Fruit fly (Drosophila melanogaster) whole organism, embryonic: ENCODE data around the gene CG33654.

ENCODE experiments used
- Asciz ChIP-seq: fragments of 200-800 bp; sonication (Bioruptor generic); optimal IDR thresholded peaks from 2 replicates; lab custom pipeline; 2017; ENCODE audit warnings: missing biosample characterization, mild to moderate bottlenecking, missing genetic modification characterization, missing genetic modification reagents
- B-H2 ChIP-seq: fragments of 200-800 bp; sonication (Bioruptor generic); optimal IDR thresholded peaks from 2 replicates; lab custom pipeline; 2018; ENCODE audit warnings: missing biosample characterization, mild to moderate bottlenecking, missing genetic modification characterization
- CG11560 ChIP-seq: fragments of 200-800 bp; sonication (Bioruptor generic); IDR thresholded peaks from 3 replicates; pipeline ENCODE4 v1.3.6; 2022; ENCODE audit warnings: missing biosample characterization, missing genetic modification characterization
- CG13894 ChIP-seq: fragments of 200-800 bp; sonication (Bioruptor generic); optimal IDR thresholded peaks from 3 replicates; lab custom pipeline; 2018; ENCODE audit warnings: missing biosample characterization, mild to moderate bottlenecking, missing genetic modification characterization, moderate library complexity
- CG15073 ChIP-seq: fragments of 200-800 bp; sonication (Bioruptor generic); optimal IDR thresholded peaks from 2 replicates; lab custom pipeline; 2016; ENCODE audit warnings: missing biosample characterization, missing genetic modification characterization
- CG15479 ChIP-seq: fragments of 200-800 bp; sonication (Bioruptor generic); optimal IDR thresholded peaks from 3 replicates; lab custom pipeline; 2019; ENCODE audit warnings: missing biosample characterization, mild to moderate bottlenecking, missing genetic modification characterization, moderate library complexity
- CG2199 ChIP-seq: fragments of 200-800 bp; sonication (Bioruptor generic); IDR thresholded peaks from 3 replicates; pipeline ENCODE4 v1.3.6; 2022; ENCODE audit warnings: missing biosample characterization, missing genetic modification characterization
- CG8359 ChIP-seq: fragments of 200-800 bp; sonication (Bioruptor generic); optimal IDR thresholded peaks from 2 replicates; lab custom pipeline; 2017; ENCODE audit warnings: missing biosample characterization, mild to moderate bottlenecking, missing genetic modification characterization, borderline replicate concordance
- CG9817 ChIP-seq: fragments of 200-800 bp; sonication (Bioruptor generic); optimal IDR thresholded peaks from 2 replicates; lab custom pipeline; 2018; ENCODE audit warnings: missing biosample characterization, mild to moderate bottlenecking, missing genetic modification characterization, moderate library complexity
- CkIIα-i1 ChIP-seq: fragments of 200-800 bp; sonication (Bioruptor generic); IDR thresholded peaks from 2 replicates; pipeline ENCODE4 v1.3.6; 2022; ENCODE audit warnings: missing biosample characterization, missing genetic modification characterization
- Deaf1 ChIP-seq: fragments of 200-800 bp; optimal IDR thresholded peaks from 3 replicates; lab custom pipeline; 2019; ENCODE audit warnings: missing biosample characterization, mild to moderate bottlenecking, missing genetic modification characterization, moderate library complexity
- Dfd ChIP-seq, 2 experiments: fragments of >200 bp; optimal IDR thresholded peaks; 2 replicates each; lab custom pipeline; 2017; ENCODE audit warnings: missing biosample characterization in 2 of 2, missing genetic modification characterization in 2 of 2
- Dll ChIP-seq: fragments of 200-800 bp; sonication (Bioruptor generic); IDR thresholded peaks from 4 replicates; pipeline ENCODE4 v1.3.6; 2022; ENCODE audit warnings: missing biosample characterization, missing genetic modification characterization; ENCODE audit not compliant: partially characterized antibody
- Drgx ChIP-seq: fragments of 200-800 bp; sonication (Bioruptor generic); IDR thresholded peaks from 2 replicates; pipeline ENCODE4 v1.3.6; 2022; ENCODE audit warnings: missing biosample characterization, missing genetic modification characterization
- Fer3 ChIP-seq: fragments of 200-800 bp; sonication (Bioruptor generic); optimal IDR thresholded peaks from 2 replicates; lab custom pipeline; 2018; ENCODE audit warnings: missing biosample characterization, mild to moderate bottlenecking, missing genetic modification characterization, moderate library complexity
- H15 ChIP-seq: fragments of 200-800 bp; sonication (Bioruptor generic); IDR thresholded peaks from 3 replicates; pipeline ENCODE4 v1.3.6; 2022; ENCODE audit warnings: missing biosample characterization, missing genetic modification characterization
- HLH4C ChIP-seq: fragments of 200-800 bp; sonication (Bioruptor generic); IDR thresholded peaks from 3 replicates; pipeline ENCODE4 v1.3.6; 2022; ENCODE audit warnings: missing biosample characterization, missing genetic modification characterization; ENCODE audit not compliant: partially characterized antibody
- HmgZ ChIP-seq: fragments of 200-800 bp; sonication (Bioruptor generic); optimal IDR thresholded peaks from 2 replicates; lab custom pipeline; 2018; ENCODE audit warnings: missing biosample characterization, mild to moderate bottlenecking, missing genetic modification characterization
- Hmx ChIP-seq: fragments of 200-800 bp; sonication (Bioruptor generic); optimal IDR thresholded peaks from 2 replicates; lab custom pipeline; 2016; ENCODE audit warnings: missing biosample characterization, missing genetic modification characterization
- Nf-YA ChIP-seq: fragments of 200-800 bp; sonication (Bioruptor generic); IDR thresholded peaks from 2 replicates; pipeline ENCODE4 v1.3.6; 2022; ENCODE audit warnings: missing biosample characterization, missing genetic modification characterization
- Nf-YC ChIP-seq: fragments of 200-800 bp; optimal IDR thresholded peaks from 3 replicates; lab custom pipeline; 2019; ENCODE audit warnings: missing biosample characterization, mild to moderate bottlenecking, missing genetic modification characterization, moderate library complexity
- Oaz ChIP-seq: fragments of 200-800 bp; sonication (Bioruptor generic); IDR thresholded peaks from 2 replicates; pipeline ENCODE4 v1.3.6; 2022; ENCODE audit warnings: missing biosample characterization, missing genetic modification characterization
- Vsx1 ChIP-seq: fragments of 200-800 bp; sonication (Bioruptor generic); optimal IDR thresholded peaks from 2 replicates; lab custom pipeline; 2017; ENCODE audit warnings: missing biosample characterization, mild to moderate bottlenecking, missing genetic modification characterization, missing genetic modification reagents
- cas ChIP-seq: fragments of 200-800 bp; sonication (Bioruptor generic); IDR thresholded peaks from 2 replicates; pipeline ENCODE4 v1.3.6; 2022; ENCODE audit warnings: missing biosample characterization, missing genetic modification characterization
- chinmo ChIP-seq: fragments of 200-800 bp; sonication (Bioruptor generic); IDR thresholded peaks from 4 replicates; pipeline ENCODE4 v1.3.6; 2022; ENCODE audit warnings: missing biosample characterization, missing genetic modification characterization; ENCODE audit not compliant: partially characterized antibody
- ci ChIP-seq: fragments of 200-800 bp; sonication (Bioruptor generic); IDR thresholded peaks from 3 replicates; pipeline ENCODE4 v1.3.6; 2022; ENCODE audit warnings: missing biosample characterization, missing genetic modification characterization
- croc ChIP-seq: fragments of 200-800 bp; sonication (Bioruptor generic); conservative IDR thresholded peaks from 3 replicates; pipeline ENCODE4 v1.3.6; 2022; ENCODE audit warnings: missing biosample characterization, missing genetic modification characterization
- crol ChIP-seq: fragments of 200-800 bp; sonication (Bioruptor generic); IDR thresholded peaks from 2 replicates; pipeline ENCODE4 v1.3.6; 2022; ENCODE audit warnings: missing biosample characterization, missing genetic modification characterization
- fu2 ChIP-seq: fragments of 200-800 bp; sonication (Bioruptor generic); optimal IDR thresholded peaks from 2 replicates; lab custom pipeline; 2016; ENCODE audit warnings: missing biosample characterization, missing genetic modification characterization
- gcm2 ChIP-seq: fragments of 200-800 bp; sonication (Bioruptor generic); optimal IDR thresholded peaks from 2 replicates; lab custom pipeline; 2016; ENCODE audit warnings: missing biosample characterization, missing genetic modification characterization
- hbn ChIP-seq: fragments of 200-800 bp; sonication (Bioruptor generic); IDR thresholded peaks from 2 replicates; pipeline ENCODE4 v1.3.6; 2022; ENCODE audit warnings: missing biosample characterization, missing genetic modification characterization; ENCODE audit not compliant: partially characterized antibody
- nau ChIP-seq: fragments of 200-800 bp; sonication (Bioruptor generic); optimal IDR thresholded peaks from 3 replicates; lab custom pipeline; 2017; ENCODE audit warnings: missing biosample characterization, mild to moderate bottlenecking, missing genetic modification characterization, missing genetic modification reagents
- nerfin-2 ChIP-seq: fragments of 200-800 bp; sonication (Bioruptor generic); IDR thresholded peaks from 2 replicates; pipeline ENCODE4 v1.3.6; 2022; ENCODE audit warnings: missing biosample characterization, missing genetic modification characterization; ENCODE audit not compliant: partially characterized antibody
- pros ChIP-seq: fragments of 200-800 bp; sonication (Bioruptor generic); optimal IDR thresholded peaks from 3 replicates; lab custom pipeline; 2019; ENCODE audit warnings: missing biosample characterization, mild to moderate bottlenecking, missing genetic modification characterization, moderate library complexity
- ranshi ChIP-seq: fragments of 200-800 bp; sonication (Bioruptor generic); IDR thresholded peaks from 2 replicates; pipeline ENCODE4 v1.3.6; 2022; ENCODE audit warnings: missing biosample characterization, missing genetic modification characterization
- ro ChIP-seq: fragments of 200-800 bp; sonication (Bioruptor generic); IDR thresholded peaks from 2 replicates; pipeline ENCODE4 v1.3.6; 2022; ENCODE audit warnings: missing biosample characterization, missing genetic modification characterization
- sd ChIP-seq: fragments of 200-800 bp; sonication (Bioruptor generic); optimal IDR thresholded peaks from 3 replicates; lab custom pipeline; 2018; ENCODE audit warnings: missing biosample characterization, mild to moderate bottlenecking, missing genetic modification characterization, moderate library complexity
- sens ChIP-seq: fragments of 200-800 bp; sonication (Bioruptor generic); peaks from one replicate; lab custom pipeline; 2016; ENCODE audit warnings: missing biosample characterization, missing genetic modification characterization
- sisA ChIP-seq: fragments of 200-800 bp; sonication (Bioruptor generic); IDR thresholded peaks from 2 replicates; pipeline ENCODE4 v1.3.6; 2022; ENCODE audit warnings: missing biosample characterization, missing genetic modification characterization
- so ChIP-seq: fragments of 200-800 bp; sonication (Bioruptor generic); IDR thresholded peaks from 3 replicates; pipeline ENCODE4 v1.3.6; 2022; ENCODE audit warnings: missing biosample characterization, missing genetic modification characterization
- sqz ChIP-seq: fragments of 200-800 bp; sonication (Bioruptor generic); optimal IDR thresholded peaks from 3 replicates; lab custom pipeline; 2018; ENCODE audit warnings: missing biosample characterization, mild to moderate bottlenecking, missing genetic modification characterization
- sug ChIP-seq: fragments of 200-800 bp; optimal IDR thresholded peaks from 2 replicates; lab custom pipeline; 2019; ENCODE audit warnings: missing biosample characterization, mild to moderate bottlenecking, missing genetic modification characterization, moderate library complexity
- vnd ChIP-seq: fragments of 200-800 bp; sonication (Bioruptor generic); IDR thresholded peaks from 3 replicates; pipeline ENCODE4 v1.3.6; 2022; ENCODE audit warnings: missing biosample characterization, missing genetic modification characterization; ENCODE audit not compliant: partially characterized antibody
- vvl ChIP-seq: fragments of 200-800 bp; sonication (Bioruptor generic); IDR thresholded peaks from 2 replicates; pipeline ENCODE4 v1.3.6; 2022; ENCODE audit warnings: missing biosample characterization, missing genetic modification characterization

CG33654 gene

DNA sequence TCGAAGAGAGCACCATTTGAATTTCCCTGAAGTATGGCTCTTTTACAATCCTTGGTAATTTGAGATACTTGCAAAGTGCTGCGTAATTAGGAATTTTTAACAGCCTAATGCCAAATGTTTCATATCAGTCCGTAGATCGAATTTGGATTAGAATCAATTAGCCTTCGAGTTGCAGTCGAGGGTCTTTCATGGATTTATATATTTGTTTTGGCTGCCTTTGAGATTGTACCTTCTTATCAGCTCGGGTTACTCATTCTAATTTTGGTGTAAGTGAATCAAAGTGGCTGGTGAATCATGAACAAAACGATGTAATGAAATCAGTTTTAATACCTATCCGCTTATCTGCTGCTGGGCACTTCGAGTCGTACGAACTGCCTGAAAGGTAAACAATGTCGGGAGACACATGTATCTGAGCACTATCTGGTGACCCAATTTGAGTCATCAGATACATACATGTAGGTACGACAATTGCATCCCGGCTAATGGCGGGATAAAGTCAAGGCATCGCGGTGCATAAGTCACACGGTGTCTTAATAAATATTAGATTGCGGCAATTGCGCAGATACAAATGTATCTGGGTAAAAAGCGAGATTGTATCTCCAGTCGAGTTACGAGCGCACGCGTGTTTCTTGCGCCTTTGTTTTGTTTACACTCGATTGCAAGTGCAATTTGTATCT, 12.8 kb upstream of the CG33654 start (continued):
- TF ChIP-seq ro (GFP tag; lab: Robert Waterston, UW): no peak
- no peak for TF ChIP-seq CG11560 (tag; lab: Robert Waterston, UW)
- TF ChIP-seq HmgZ (tag; lab: Kevin White, UChicago): no peak
- peak; percentile 89 for TF ChIP-seq CG15479 (GFP tag; lab: Kevin White, UChicago)
- TF ChIP-seq Fer3 (tag; lab: Kevin White, UChicago): no peak
- peak; percentile 16 for TF ChIP-seq sug
- no peak for TF ChIP-seq CkIIα-i1 (GFP tag; lab: Robert Waterston, UW)
- TF ChIP-seq gcm2 (GFP tag; lab: Kevin White, UChicago): no peak
- peak; percentile 59 for TF ChIP-seq sens (GFP tag; lab: Kevin White, UChicago)
- TF ChIP-seq fu2 (GFP tag; lab: Kevin White, UChicago): no peak
- no peak for TF ChIP-seq nau
- TF ChIP-seq chinmo: 0 out of 4 replicates have a peak, but pooled peaks have one; percentile 36
- TF ChIP-seq Vsx1: peak; percentile 35
- no peak for TF ChIP-seq Dll (GFP tag; lab: Robert Waterston, UW)
- no peak for TF ChIP-seq croc
- no peak for TF ChIP-seq so (GFP tag; lab: Robert Waterston, UW)

DNA sequence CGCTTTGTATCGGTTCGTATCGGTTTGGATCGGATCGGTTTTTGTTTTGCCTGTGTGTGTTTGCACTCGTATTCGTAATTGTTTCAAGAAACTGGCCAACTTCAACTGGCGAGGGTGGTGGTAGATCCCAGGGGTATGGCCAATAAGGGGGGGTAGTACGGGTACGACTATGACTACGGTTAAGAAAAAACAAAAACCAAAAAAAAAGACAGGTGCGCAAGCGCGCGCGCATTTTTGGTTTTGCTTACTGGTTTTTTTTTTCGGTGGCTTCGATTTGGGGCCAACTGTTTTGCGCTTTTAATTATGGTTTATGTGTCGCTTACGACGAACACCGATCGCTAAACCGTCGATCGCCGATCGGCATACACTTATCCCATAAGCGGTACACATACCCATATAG, 11.8 kb upstream of the CG33654 start:
- TF ChIP-seq chinmo (0 out of 4 replicates have a peak, but pooled peaks have one; percentile 61), sqz (peak; percentile 50), Drgx (GFP tag; lab: Robert Waterston, UW) (peak; percentile 30; the same call in 1 of the 2 replicates), HLH4C (GFP tag; lab: Robert Waterston, UW) (no peak), cas (GFP tag; lab: Robert Waterston, UW) (no peak), Deaf1 (peak; percentile 17), vvl (GFP tag; lab: Robert Waterston, UW) (0 out of 2 replicates have a peak, but pooled peaks have one; percentile 8), CG13894 (tag; lab: Kevin White, UChicago) (peak; percentile 58), Dfd (GFP tag; optimal IDR thresholded peaks at IDR 0.05; lab: Kevin White, UChicago) (no peak), Oaz (GFP tag; lab: Robert Waterston, UW) (no peak), Nf-YA (GFP tag; lab: Robert Waterston, UW) (0 out of 2 replicates have a peak, but pooled peaks have one; percentile 24), H15 (no peak), crol (GFP tag; lab: Robert Waterston, UW) (peak; percentile 56)

dm6 chr3R:9594251-9594581, 11.2 kb upstream of the CG33654 start:
- TF ChIP-seq vnd (GFP tag; lab: Robert Waterston, UW): 0 out of 3 replicates have a peak, but pooled peaks have one; percentile 25
- no peak for TF ChIP-seq HmgZ (tag; lab: Kevin White, UChicago)
- TF ChIP-seq CG2199 (GFP tag; lab: Robert Waterston, UW): 0 out of 3 replicates have a peak, but pooled peaks have one; percentile 3
- peak; percentile 50 for TF ChIP-seq crol (GFP tag; lab: Robert Waterston, UW)
- TF ChIP-seq ci (GFP tag; lab: Robert Waterston, UW): peak; percentile 6; the same call in 1 of the 3 replicates

dm6 chr3R:9593408-9594250, 10.6 kb upstream of the CG33654 start:
- TF ChIP-seq hbn (GFP tag; lab: Robert Waterston, UW): no peak
- peak; percentile 84 for TF ChIP-seq sqz
- TF ChIP-seq B-H2: peak; percentile 7
- TF ChIP-seq CG8359 (GFP tag; lab: Kevin White, UChicago): no peak
- no peak for TF ChIP-seq Hmx
- TF ChIP-seq pros (GFP tag; lab: Kevin White, UChicago): peak; percentile 22
- peak; percentile 6 for TF ChIP-seq Asciz
- TF ChIP-seq Nf-YC (tag; lab: Kevin White, UChicago): no peak
- no peak for TF ChIP-seq sisA
- TF ChIP-seq CG9817 (tag; lab: Kevin White, UChicago): no peak
- TF ChIP-seq ranshi (GFP tag; lab: Robert Waterston, UW): no peak
- no peak for TF ChIP-seq nerfin-2
- TF ChIP-seq CG15073 (GFP tag; lab: Kevin White, UChicago): no peak
- TF ChIP-seq sd (tag; lab: Kevin White, UChicago): peak; percentile 93
